Fruit fly (Drosophila melanogaster) whole organism, prepupa: ENCODE measurements around the gene Miox.

Experiments
- CG11762 ChIP-seq: fragments of 200-800 bp; sonication (Bioruptor generic); optimal IDR thresholded peaks from 3 replicates; lab custom pipeline; 2016; ENCODE audit warnings: missing biosample characterization, missing genetic modification characterization; ENCODE audit not compliant: insufficient read depth
- CG15336 ChIP-seq: fragments of 200-800 bp; sonication (Bioruptor generic); IDR thresholded peaks from 2 replicates; pipeline ENCODE4 v1.3.6; 2022; ENCODE audit warnings: missing biosample characterization, missing genetic modification characterization
- CG1621 ChIP-seq: fragments of 200-800 bp; sonication (Bioruptor generic); optimal IDR thresholded peaks from 3 replicates; lab custom pipeline; 2018; ENCODE audit warnings: missing biosample characterization, mild to moderate bottlenecking, missing genetic modification characterization
- CG16779 ChIP-seq: fragments of 200-800 bp; sonication (Bioruptor generic); optimal IDR thresholded peaks from 3 replicates; lab custom pipeline; 2017; ENCODE audit warnings: missing biosample characterization, mild to moderate bottlenecking, missing genetic modification characterization
- CG31627 ChIP-seq: fragments of 200-800 bp; sonication (Bioruptor generic); optimal IDR thresholded peaks from 3 replicates; lab custom pipeline; 2016; ENCODE audit warnings: missing biosample characterization, missing genetic modification characterization
- CG32006 ChIP-seq: fragments of 200-800 bp; sonication (Bioruptor generic); optimal IDR thresholded peaks from 3 replicates; lab custom pipeline; 2017; ENCODE audit warnings: missing biosample characterization, mild to moderate bottlenecking, missing genetic modification characterization
- CG6163 ChIP-seq: fragments of 200-800 bp; sonication (Bioruptor generic); IDR thresholded peaks from 3 replicates; pipeline ENCODE4 v1.3.6; 2022; ENCODE audit warnings: missing biosample characterization, missing genetic modification characterization
- CG6276 ChIP-seq: fragments of 200-800 bp; sonication (Bioruptor generic); optimal IDR thresholded peaks from 2 replicates; lab custom pipeline; 2017; ENCODE audit warnings: missing biosample characterization, mild to moderate bottlenecking, missing genetic modification characterization
- CG6792 ChIP-seq: fragments of 200-800 bp; sonication (Bioruptor generic); optimal IDR thresholded peaks from 3 replicates; lab custom pipeline; 2016; ENCODE audit warnings: missing biosample characterization, missing genetic modification characterization
- CG6808 ChIP-seq: fragments of 200-800 bp; sonication (Bioruptor generic); optimal IDR thresholded peaks from 3 replicates; lab custom pipeline; 2017; ENCODE audit warnings: missing biosample characterization, missing genetic modification characterization, mild to moderate bottlenecking, moderate library complexity, missing genetic modification reagents
- CG8119 ChIP-seq: fragments of 200-800 bp; sonication (Bioruptor generic); IDR thresholded peaks from 3 replicates; pipeline ENCODE4 v1.3.6; 2022; ENCODE audit warnings: missing biosample characterization, missing genetic modification characterization
- CG9139 ChIP-seq: fragments of 200-800 bp; sonication (Bioruptor generic); optimal IDR thresholded peaks from 3 replicates; lab custom pipeline; 2017; ENCODE audit warnings: missing biosample characterization, mild to moderate bottlenecking, missing genetic modification characterization
- Eip93F ChIP-seq: fragments of 200-800 bp; sonication (Bioruptor generic); optimal IDR thresholded peaks from 2 replicates; lab custom pipeline; 2016; ENCODE audit warnings: missing biosample characterization, mild to moderate bottlenecking, missing genetic modification characterization
- Ets21C ChIP-seq: fragments of 200-800 bp; sonication (Bioruptor generic); optimal IDR thresholded peaks from 3 replicates; lab custom pipeline; 2016; ENCODE audit warnings: missing biosample characterization, missing genetic modification characterization
- Ets96B ChIP-seq: fragments of 200-800 bp; optimal IDR thresholded peaks from 2 replicates; lab custom pipeline; 2019; ENCODE audit warnings: missing biosample characterization, mild to moderate bottlenecking, missing genetic modification characterization, moderate library complexity
- Gug ChIP-seq: fragments of 200-800 bp; sonication (Bioruptor generic); IDR thresholded peaks from 2 replicates; pipeline ENCODE4 v1.3.6; 2022; ENCODE audit warnings: missing biosample characterization, missing genetic modification characterization
- Hr38 ChIP-seq: sonication (Bioruptor generic); optimal IDR thresholded peaks from 2 replicates; lab custom pipeline; 2016; ENCODE audit warnings: missing biosample characterization, missing genetic modification characterization
- Hr39 ChIP-seq: fragments of 200-800 bp; sonication (Bioruptor generic); optimal IDR thresholded peaks from 2 replicates; lab custom pipeline; 2016; ENCODE audit warnings: missing biosample characterization, missing genetic modification characterization
- Hr4 ChIP-seq: fragments of 200-800 bp; sonication (Bioruptor generic); optimal IDR thresholded peaks from 3 replicates; lab custom pipeline; 2016; ENCODE audit warnings: missing biosample characterization, missing genetic modification characterization
- Lpt ChIP-seq: fragments of 200-800 bp; sonication (Bioruptor generic); optimal IDR thresholded peaks from 3 replicates; lab custom pipeline; 2016; ENCODE audit warnings: missing biosample characterization, missing genetic modification characterization
- OdsH ChIP-seq: fragments of 200-800 bp; sonication (Bioruptor generic); optimal IDR thresholded peaks from 3 replicates; lab custom pipeline; 2016; ENCODE audit warnings: missing biosample characterization, missing genetic modification characterization
- Sox102F ChIP-seq: fragments of 200-800 bp; sonication (Bioruptor generic); optimal IDR thresholded peaks from 2 replicates; lab custom pipeline; 2016; ENCODE audit warnings: missing biosample characterization, mild to moderate bottlenecking, missing genetic modification characterization
- achi ChIP-seq: fragments of 200-800 bp; sonication (Bioruptor generic); optimal IDR thresholded peaks from 3 replicates; lab custom pipeline; 2016; ENCODE audit warnings: missing biosample characterization, missing genetic modification characterization
- acj6 ChIP-seq: fragments of 200-800 bp; sonication (Bioruptor generic); optimal IDR thresholded peaks from 3 replicates; lab custom pipeline; 2016; ENCODE audit warnings: missing biosample characterization, missing genetic modification characterization
- dsx ChIP-seq: fragments of 200-800 bp; optimal IDR thresholded peaks from 3 replicates; lab custom pipeline; 2019; ENCODE audit warnings: missing biosample characterization, mild to moderate bottlenecking, missing genetic modification characterization, moderate library complexity; ENCODE audit not compliant: poor library complexity, severe bottlenecking
- eg ChIP-seq: fragments of 200-800 bp; sonication (Bioruptor generic); IDR thresholded peaks from 3 replicates; pipeline ENCODE4 v1.3.6; 2022; ENCODE audit warnings: missing biosample characterization, missing genetic modification characterization
- fd59A ChIP-seq: fragments of 200-800 bp; sonication (Bioruptor generic); optimal IDR thresholded peaks from 2 replicates; lab custom pipeline; 2017; ENCODE audit warnings: missing biosample characterization, mild to moderate bottlenecking, missing genetic modification characterization, missing genetic modification reagents
- fkh ChIP-seq: fragments of 200-800 bp; sonication (Bioruptor generic); optimal IDR thresholded peaks from 3 replicates; lab custom pipeline; 2017; ENCODE audit warnings: missing biosample characterization, mild to moderate bottlenecking, missing genetic modification characterization, moderate library complexity
- lz ChIP-seq: fragments of 200-800 bp; sonication (Bioruptor generic); optimal IDR thresholded peaks from 3 replicates; lab custom pipeline; 2016; ENCODE audit warnings: missing biosample characterization, missing genetic modification characterization
- pdm3 ChIP-seq: fragments of 200-800 bp; sonication (Bioruptor generic); optimal IDR thresholded peaks from 3 replicates; lab custom pipeline; 2016; ENCODE audit warnings: missing biosample characterization, missing genetic modification characterization
- salr ChIP-seq, 2 experiments: fragments of 200-800 bp; sonication (Bioruptor generic); optimal IDR thresholded peaks; 3 replicates each; lab custom pipeline; 2016 to 2018; ENCODE audit warnings: missing biosample characterization in 2 of 2, missing genetic modification characterization in 2 of 2, mild to moderate bottlenecking in 1 of 2
- topi ChIP-seq: fragments of 200-800 bp; sonication (Bioruptor generic); optimal IDR thresholded peaks from 3 replicates; lab custom pipeline; 2016; ENCODE audit warnings: missing biosample characterization, missing genetic modification characterization
- vri ChIP-seq: fragments of 200-800 bp; sonication (Bioruptor generic); optimal IDR thresholded peaks from 3 replicates; lab custom pipeline; 2016; ENCODE audit warnings: missing biosample characterization, mild to moderate bottlenecking, missing genetic modification characterization

Gene Miox

dm6 chr3L:12202980-12203379, 18.2 kb downstream of the Miox start:
- TF ChIP-seq topi (GFP tag; lab: Kevin White, UChicago): no peak
- no peak for TF ChIP-seq fd59A
- no peak for TF ChIP-seq CG16779 (tag; lab: Kevin White, UChicago)
- TF ChIP-seq CG6792 (GFP tag; lab: Kevin White, UChicago): no peak
- TF ChIP-seq Hr38 (GFP tag; lab: Kevin White, UChicago): no peak
- TF ChIP-seq CG6808 (GFP tag; lab: Kevin White, UChicago): no peak
- no peak for TF ChIP-seq Hr39 (GFP tag; lab: Kevin White, UChicago)
- TF ChIP-seq Eip93F: no peak
- no peak for TF ChIP-seq lz (GFP tag; lab: Kevin White, UChicago)
- TF ChIP-seq Ets21C (GFP tag; lab: Kevin White, UChicago): no peak
- no peak for TF ChIP-seq salr (GFP tag; optimal IDR thresholded peaks at IDR 0.05; lab: Kevin White, UChicago)
- TF ChIP-seq CG1621 (tag; lab: Kevin White, UChicago): no peak

- TF ChIP-seq Gug (GFP tag; lab: Robert Waterston, UW) (no peak), CG8119 (GFP tag; lab: Robert Waterston, UW) (no peak), CG15336 (GFP tag; lab: Robert Waterston, UW) (no peak), CG6276 (GFP tag; lab: Kevin White, UChicago) (no peak), Ets21C (GFP tag; lab: Kevin White, UChicago) (no peak), achi (GFP tag; lab: Kevin White, UChicago) (no peak), CG6792 (GFP tag; lab: Kevin White, UChicago) (no peak), fd59A (no peak), vri (GFP tag; lab: Kevin White, UChicago) (no peak), CG11762 (GFP tag; lab: Kevin White, UChicago) (no peak), dsx (GFP tag; lab: Kevin White, UChicago) (no peak), fkh (GFP tag; lab: Kevin White, UChicago) (no peak), pdm3 (no peak), CG31627 (GFP tag; lab: Kevin White, UChicago) (no peak), Ets96B (no peak), salr (GFP tag; optimal IDR thresholded peaks at IDR 0.05; lab: Kevin White, UChicago) (no peak), Sox102F (GFP tag; lab: Kevin White, UChicago) (no peak), OdsH (GFP tag; lab: Kevin White, UChicago) (no peak)
These were observed 19.0 kb downstream of the Miox start, which contains the start of gene Ak1 for dm6 chr3L:12203736-12204135. Gene Ak1 (minus strand): TSS chr3L:12204082.

DNA sequence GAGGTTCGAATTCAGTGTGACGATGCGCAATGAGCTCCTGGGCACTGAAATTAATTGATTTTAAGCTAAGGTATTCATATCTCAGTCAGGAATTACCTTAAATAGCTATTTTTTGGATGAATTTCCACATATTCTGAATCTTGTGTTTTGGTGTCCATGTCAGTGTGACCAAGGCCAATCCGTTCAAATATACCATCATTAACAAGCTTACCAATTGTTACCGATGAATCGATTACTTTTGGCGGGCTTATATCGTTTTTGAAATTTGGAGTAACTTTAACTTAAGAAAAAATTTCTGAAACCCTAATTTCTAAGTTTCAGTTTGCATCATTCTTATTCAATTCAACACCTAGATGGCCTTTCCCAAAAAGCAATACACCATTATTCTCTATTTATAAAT, 21.1 kb downstream of the Miox start, which contains the start of gene Tsen54:
Gene Tsen54 (minus strand): TSS at position 175 of the 400 bp plus-strand sequence.
- TF ChIP-seq Lpt (GFP tag; lab: Kevin White, UChicago) (no peak), Hr4 (GFP tag; lab: Kevin White, UChicago) (no peak), salr (GFP tag; optimal IDR thresholded peaks at IDR 0.05; lab: Kevin White, UChicago) (no peak), eg (no peak), CG9139 (GFP tag; lab: Kevin White, UChicago) (no peak), achi (GFP tag; lab: Kevin White, UChicago) (no peak), CG6808 (GFP tag; lab: Kevin White, UChicago) (no peak)
- TF ChIP-seq, all 60 proteins: peak for 0

- TF ChIP-seq CG32006 (GFP tag; lab: Kevin White, UChicago) (peak; percentile 17), Hr4 (GFP tag; lab: Kevin White, UChicago) (peak; percentile 33), Eip93F (no peak), acj6 (peak; percentile 11), achi (GFP tag; lab: Kevin White, UChicago) (no peak), eg (peak; percentile 66), CG6163 (GFP tag; lab: Robert Waterston, UW) (peak; percentile 36; the same call in 1 of the 3 replicates), CG15336 (GFP tag; lab: Robert Waterston, UW) (peak; percentile 72), Hr39 (GFP tag; lab: Kevin White, UChicago) (no peak)
These were observed 38.3 kb downstream of the Miox start for dm6 chr3L:12222945-12223634.
